Worm (Caenorhabditis elegans) whole organism, mixed stage, embryonic: ENCODE data around the gene ttr-42.

Experiments used
- cnd-1 ChIP-seq: fragments of 200-800 bp; sonication (Bioruptor generic); optimal IDR thresholded peaks from 2 replicates; lab custom pipeline; 2018; ENCODE audit warnings: mild to moderate bottlenecking, missing genetic modification characterization, missing compliant biosample characterization
- elt-3 ChIP-seq: fragments of 150-350 bp; optimal IDR thresholded peaks from 2 replicates; lab custom pipeline; 2014; ENCODE audit warnings: missing biosample characterization, missing genetic modification characterization
- flh-1 ChIP-seq: fragments of 200-800 bp; sonication (Bioruptor generic); optimal IDR thresholded peaks from 2 replicates; lab custom pipeline; 2018; ENCODE audit warnings: mild to moderate bottlenecking, missing genetic modification characterization, moderate library complexity, missing compliant biosample characterization
- nhr-237 ChIP-seq: fragments of 150-350 bp; optimal IDR thresholded peaks from 2 replicates; lab custom pipeline; 2014; ENCODE audit warnings: missing biosample characterization, missing genetic modification characterization
- nhr-76 ChIP-seq: sonication (generic microtip); optimal IDR thresholded peaks from 2 replicates; lab custom pipeline; 2017; ENCODE audit warnings: missing biosample characterization, missing genetic modification characterization
- pha-4 ChIP-seq: fragments of 150-350 bp; optimal IDR thresholded peaks from 2 replicates; lab custom pipeline; 2018; ENCODE audit warnings: missing biosample characterization, missing genetic modification reagents, missing genetic modification characterization
- snpc-4 ChIP-seq: fragments of 150-350 bp; optimal IDR thresholded peaks from 2 replicates; lab custom pipeline; 2014; ENCODE audit warnings: missing biosample characterization, missing genetic modification characterization
- unc-120 ChIP-seq: sonication (generic microtip); optimal IDR thresholded peaks from 2 replicates; lab custom pipeline; 2017; ENCODE audit warnings: missing genetic modification characterization, missing compliant biosample characterization; ENCODE audit not compliant: poor library complexity, severe bottlenecking
- unc-39 ChIP-seq: fragments of 150-350 bp; optimal IDR thresholded peaks from 2 replicates; lab custom pipeline; 2014; ENCODE audit warnings: missing biosample characterization, missing genetic modification characterization
- unc-62 ChIP-seq: fragments of 150-350 bp; optimal IDR thresholded peaks from 2 replicates; lab custom pipeline; 2014; ENCODE audit warnings: missing biosample characterization, missing genetic modification reagents, missing genetic modification characterization
- ztf-11 ChIP-seq: fragments of 150-350 bp; optimal IDR thresholded peaks from 2 replicates; lab custom pipeline; 2014; ENCODE audit warnings: missing biosample characterization, missing genetic modification characterization

- TF ChIP-seq unc-39 (tag; lab: Kevin White, UChicago) = no peak
- peak; percentile 19 for TF ChIP-seq pha-4
- TF ChIP-seq unc-62 (GFP tag; lab: Kevin White, UChicago) = peak; percentile 12
- no peak for TF ChIP-seq flh-1
- peak; percentile 60 for TF ChIP-seq unc-120 (tag; lab: Kevin White, UChicago)
- TF ChIP-seq nhr-237 = peak; percentile 56
- TF ChIP-seq snpc-4 (tag; lab: Kevin White, UChicago) = no peak
- peak; percentile 20 for TF ChIP-seq elt-3 (tag; lab: Kevin White, UChicago)
- no peak for TF ChIP-seq nhr-76 (tag; lab: Kevin White, UChicago)
- TF ChIP-seq cnd-1 (tag; lab: Kevin White, UChicago) = no peak
- TF ChIP-seq ztf-11 (tag; lab: Kevin White, UChicago) = no peak
Observed at ce11 chrX:2591586-2592000, 14.1 kb downstream of the ttr-42 start.
